Worm (Caenorhabditis elegans): ENCODE data around the gene F57B1.6.

ce11 chrV:13209567-13209966, at the start of gene F57B1.6:
- no peak for TF ChIP-seq dmd-4 (tag; optimal IDR thresholded peaks at IDR 0.05)
- TF ChIP-seq nhr-237 (tag; optimal IDR thresholded peaks at IDR 0.05), result no peak
- no peak for TF ChIP-seq ceh-82 (tag; optimal IDR thresholded peaks at IDR 0.05)
- no peak for TF ChIP-seq egl-27 (tag; optimal IDR thresholded peaks at IDR 0.05)
- TF ChIP-seq snpc-4 (tag; optimal IDR thresholded peaks at IDR 0.05), result no peak
- no peak for TF ChIP-seq lsy-2 (tag; optimal IDR thresholded peaks at IDR 0.05)
- TF ChIP-seq ztf-11 (tag; optimal IDR thresholded peaks at IDR 0.05), result no peak
- no peak for TF ChIP-seq unc-62 (GFP tag; optimal IDR thresholded peaks at IDR 0.05)
- TF ChIP-seq nhr-25 (tag; optimal IDR thresholded peaks at IDR 0.05), result no peak

Measured in whole organism, L2 larva.